Worm (Caenorhabditis elegans) whole organism, L4/young adult: Measurements from ENCODE around the gene pgp-13.

ENCODE experiments used
- W03F9.2 ChIP-seq: fragments of 150-350 bp; optimal IDR thresholded peaks from 2 replicates; lab custom pipeline; 2014; ENCODE audit warnings: missing biosample characterization, missing genetic modification characterization
- him-1 ChIP-seq: sonication (generic microtip); optimal IDR thresholded peaks from 2 replicates; lab custom pipeline; 2016; ENCODE audit warnings: missing genotype, missing genetic modification reagents, missing genetic modification characterization, missing compliant biosample characterization

ce11 chrX:12700456-12700855 lies 38.1 kb upstream of the pgp-13 start, which contains the start of gene nhr-26:
- no peak for TF ChIP-seq W03F9.2 (tag; lab: Kevin White, UChicago)
- no peak for TF ChIP-seq him-1 (tag; lab: Kevin White, UChicago)
